Worm (Caenorhabditis elegans) whole organism, L3 larva: ENCODE measurements around the gene fbxa-197.

Experiments used
- R02D3.7 ChIP-seq: fragments of 150-350 bp; optimal IDR thresholded peaks from 2 replicates; lab custom pipeline; 2014; ENCODE audit warnings: missing biosample characterization, missing genetic modification characterization
- aly-2 ChIP-seq: fragments of 150-350 bp; optimal IDR thresholded peaks from 2 replicates; lab custom pipeline; 2014; ENCODE audit warnings: missing biosample characterization, missing genetic modification characterization
- nfya-1 ChIP-seq: sonication (generic microtip); optimal IDR thresholded peaks from 2 replicates; lab custom pipeline; 2017; ENCODE audit warnings: missing genetic modification characterization, mild to moderate bottlenecking, missing compliant biosample characterization, antibody characterized with exemption, moderate library complexity; ENCODE audit not compliant: insufficient read depth

DNA sequence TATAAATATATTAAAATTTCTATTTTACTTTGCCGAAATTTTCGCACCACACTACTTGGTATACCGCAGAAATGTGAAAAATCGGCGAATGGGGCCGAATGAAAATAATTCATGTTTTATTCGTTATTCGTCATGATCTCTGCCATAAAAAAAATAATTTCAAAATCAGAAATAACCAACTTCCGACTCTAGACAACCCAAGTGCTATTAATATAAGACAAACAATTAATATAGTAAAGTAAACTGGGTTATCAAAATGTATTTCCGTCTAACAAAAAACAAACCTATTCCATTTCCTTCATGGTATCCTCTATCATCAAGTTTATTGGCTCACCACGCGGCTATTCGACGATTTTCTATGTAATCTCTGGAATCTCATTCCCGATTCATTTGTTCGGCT lies 1.6 kb upstream of the fbxa-197 start, which contains the start of gene srh-293:
- no peak for TF ChIP-seq nfya-1 (tag; lab: Kevin White, UChicago)
- no peak for TF ChIP-seq aly-2
- TF ChIP-seq R02D3.7 = no peak
